Fruit fly (Drosophila melanogaster) whole organism, embryonic: Measurements from ENCODE around the gene CG13033.
A peak's percentile ranks its signal among the peaks of the same experiment; 100 is the strongest.

Source experiments
- Bdp1 ChIP-seq: fragments of 200-800 bp; sonication (Bioruptor generic); optimal IDR thresholded peaks from 3 replicates; lab custom pipeline; 2016; ENCODE audit warnings: missing biosample characterization, missing genetic modification characterization
- Bteb2 ChIP-seq: fragments of 200-800 bp; sonication (Bioruptor generic); optimal IDR thresholded peaks from 2 replicates; lab custom pipeline; 2016; ENCODE audit warnings: missing biosample characterization, missing genetic modification characterization
- CG10366 ChIP-seq: fragments of 200-800 bp; sonication (Bioruptor generic); IDR thresholded peaks from 2 replicates; pipeline ENCODE4 v1.3.6; 2022; ENCODE audit warnings: missing biosample characterization, missing genetic modification characterization
- CG11247 ChIP-seq: fragments of 200-800 bp; sonication (Bioruptor generic); IDR thresholded peaks from 2 replicates; pipeline ENCODE4 v1.3.6; 2022; ENCODE audit warnings: missing biosample characterization, missing genetic modification characterization
- CG14050 ChIP-seq: fragments of 200-800 bp; sonication (Bioruptor generic); IDR thresholded peaks from 3 replicates; pipeline ENCODE4 v1.3.6; 2022; ENCODE audit warnings: missing biosample characterization, missing genetic modification characterization
- CG14860 ChIP-seq: fragments of 200-800 bp; sonication (Bioruptor generic); IDR thresholded peaks from 3 replicates; pipeline ENCODE4 v1.3.6; 2022; ENCODE audit warnings: missing biosample characterization, missing genetic modification characterization; ENCODE audit not compliant: partially characterized antibody
- CG14965 ChIP-seq: fragments of 200-800 bp; sonication (Bioruptor generic); optimal IDR thresholded peaks from 2 replicates; lab custom pipeline; 2016; ENCODE audit warnings: missing biosample characterization, missing genetic modification characterization, borderline replicate concordance
- CG15601 ChIP-seq: fragments of 200-800 bp; sonication (Bioruptor generic); optimal IDR thresholded peaks from 3 replicates; lab custom pipeline; 2019; ENCODE audit warnings: missing biosample characterization, mild to moderate bottlenecking, missing genetic modification characterization, moderate library complexity
- CG1603 ChIP-seq: fragments of 200-800 bp; sonication (Bioruptor generic); optimal IDR thresholded peaks from 2 replicates; lab custom pipeline; 2019; ENCODE audit warnings: missing biosample characterization, mild to moderate bottlenecking, missing genetic modification characterization, moderate library complexity
- CG1792 ChIP-seq: fragments of 200-800 bp; sonication (Bioruptor generic); optimal IDR thresholded peaks from 2 replicates; lab custom pipeline; 2016; ENCODE audit warnings: missing biosample characterization, missing genetic modification characterization
- CG1832 ChIP-seq: fragments of 200-800 bp; sonication (Bioruptor generic); optimal IDR thresholded peaks from 2 replicates; lab custom pipeline; 2017; ENCODE audit warnings: missing biosample characterization, mild to moderate bottlenecking, missing genetic modification characterization, inconsistent platforms
- CG30020 ChIP-seq: fragments of 200-800 bp; optimal IDR thresholded peaks from 2 replicates; lab custom pipeline; 2019; ENCODE audit warnings: missing biosample characterization, mild to moderate bottlenecking, missing genetic modification characterization, moderate library complexity
- CG31365 ChIP-seq: fragments of 200-800 bp; sonication (Bioruptor generic); optimal IDR thresholded peaks from 2 replicates; lab custom pipeline; 2018; ENCODE audit warnings: missing biosample characterization, mild to moderate bottlenecking, missing genetic modification characterization
- CG31388 ChIP-seq: fragments of 200-800 bp; sonication (Bioruptor generic); optimal IDR thresholded peaks from 2 replicates; lab custom pipeline; 2016; ENCODE audit warnings: missing biosample characterization, missing genetic modification characterization
- CG31441 ChIP-seq: fragments of 200-800 bp; sonication (Bioruptor generic); IDR thresholded peaks from 2 replicates; pipeline ENCODE4 v1.3.6; 2022; ENCODE audit warnings: missing biosample characterization, missing genetic modification characterization
- CG3407 ChIP-seq: fragments of 200-800 bp; sonication (Bioruptor generic); optimal IDR thresholded peaks from 2 replicates; lab custom pipeline; 2018; ENCODE audit warnings: missing biosample characterization, mild to moderate bottlenecking, missing genetic modification characterization
- CG34422 ChIP-seq: fragments of 200-800 bp; sonication (Bioruptor generic); IDR thresholded peaks from 3 replicates; pipeline ENCODE4 v1.3.6; 2022; ENCODE audit warnings: missing biosample characterization, missing genetic modification characterization
- CG4854 ChIP-seq: fragments of 200-800 bp; sonication (Bioruptor generic); optimal IDR thresholded peaks from 2 replicates; lab custom pipeline; 2016; ENCODE audit warnings: missing biosample characterization, missing genetic modification characterization, inconsistent platforms
- CG6813 ChIP-seq: fragments of 200-800 bp; sonication (Bioruptor generic); optimal IDR thresholded peaks from 2 replicates; lab custom pipeline; 2017; ENCODE audit warnings: missing biosample characterization, missing genetic modification characterization, mild to moderate bottlenecking, moderate library complexity, missing genetic modification reagents
- CG8290 ChIP-seq, 3 experiments: fragments of 200-800 bp; sonication (Bioruptor generic); optimal IDR thresholded peaks; 2 replicates each; lab custom pipeline; 2016 to 2019; ENCODE audit warnings: missing biosample characterization in 3 of 3, missing genetic modification characterization in 3 of 3, mild to moderate bottlenecking in 2 of 3, moderate library complexity in 1 of 3
- CG8765 ChIP-seq: fragments of 200-800 bp; sonication (Bioruptor generic); IDR thresholded peaks from 2 replicates; pipeline ENCODE4 v1.3.6; 2022; ENCODE audit warnings: missing biosample characterization, missing genetic modification characterization
- CG8944 ChIP-seq: fragments of 200-800 bp; sonication (Bioruptor generic); optimal IDR thresholded peaks from 3 replicates; lab custom pipeline; 2016; ENCODE audit warnings: missing biosample characterization, missing genetic modification characterization
- Doc3 ChIP-seq: fragments of 200-800 bp; sonication (Bioruptor generic); IDR thresholded peaks from 3 replicates; pipeline ENCODE4 v1.3.6; 2022; ENCODE audit warnings: missing biosample characterization, missing genetic modification characterization; ENCODE audit not compliant: partially characterized antibody
- Hey ChIP-seq: fragments of 200-800 bp; sonication (Bioruptor generic); optimal IDR thresholded peaks from 3 replicates; lab custom pipeline; 2018; ENCODE audit warnings: missing biosample characterization, mild to moderate bottlenecking, missing genetic modification characterization
- Hmr ChIP-seq: fragments of 200-800 bp; sonication (Bioruptor generic); optimal IDR thresholded peaks from 3 replicates; lab custom pipeline; 2017; ENCODE audit warnings: mild to moderate bottlenecking, missing biosample characterization, missing genetic modification reagents, missing genetic modification characterization
- Jarid2 ChIP-seq: fragments of 200-800 bp; sonication (Bioruptor generic); optimal IDR thresholded peaks from 3 replicates; lab custom pipeline; 2017; ENCODE audit warnings: mild to moderate bottlenecking, missing biosample characterization, missing genetic modification reagents, missing genetic modification characterization
- MESR4 ChIP-seq: fragments of 200-800 bp; sonication (Bioruptor generic); optimal IDR thresholded peaks from 2 replicates; lab custom pipeline; 2018; ENCODE audit warnings: missing biosample characterization, mild to moderate bottlenecking, missing genetic modification characterization, moderate library complexity
- Mrtf ChIP-seq: fragments of 200-800 bp; sonication (Bioruptor generic); IDR thresholded peaks from 3 replicates; pipeline ENCODE4 v1.3.6; 2022; ENCODE audit warnings: missing biosample characterization, missing genetic modification characterization
- NK7.1 ChIP-seq: fragments of 200-800 bp; sonication (Bioruptor generic); optimal IDR thresholded peaks from 3 replicates; lab custom pipeline; 2016; ENCODE audit warnings: missing biosample characterization, missing genetic modification characterization
- Opbp ChIP-seq: fragments of 200-800 bp; sonication (Bioruptor generic); IDR thresholded peaks from 3 replicates; pipeline ENCODE4 v1.3.6; 2022; ENCODE audit warnings: missing biosample characterization, missing genetic modification characterization; ENCODE audit not compliant: partially characterized antibody
- Optix ChIP-seq: fragments of 200-800 bp; sonication (Bioruptor generic); IDR thresholded peaks from 3 replicates; pipeline ENCODE4 v1.3.6; 2022; ENCODE audit warnings: missing biosample characterization, missing genetic modification characterization
- ap ChIP-seq: fragments of 200-800 bp; sonication (Bioruptor generic); IDR thresholded peaks from 2 replicates; pipeline ENCODE4 v1.3.6; 2022; ENCODE audit warnings: missing biosample characterization, missing genetic modification characterization
- ara ChIP-seq: fragments of 200-800 bp; sonication (Bioruptor generic); IDR thresholded peaks from 2 replicates; pipeline ENCODE4 v1.3.6; 2022; ENCODE audit warnings: missing biosample characterization, missing genetic modification characterization
- ase ChIP-seq: fragments of 200-800 bp; sonication (Bioruptor generic); IDR thresholded peaks from 3 replicates; pipeline ENCODE4 v1.3.6; 2022; ENCODE audit warnings: missing biosample characterization, missing genetic modification characterization
- bsh ChIP-seq, 2 experiments: fragments of 200-800 bp; sonication (Bioruptor generic); optimal IDR thresholded peaks; 2 replicates each; lab custom pipeline; 2017 to 2018; ENCODE audit warnings: mild to moderate bottlenecking in 2 of 2, missing biosample characterization in 2 of 2, missing genetic modification characterization in 2 of 2, moderate library complexity in 1 of 2
- caup ChIP-seq: fragments of 200-800 bp; sonication (Bioruptor generic); optimal IDR thresholded peaks from 3 replicates; lab custom pipeline; 2017; ENCODE audit warnings: missing biosample characterization, mild to moderate bottlenecking, missing genetic modification characterization, moderate library complexity; ENCODE audit not compliant: severe bottlenecking
- croc ChIP-seq: fragments of 200-800 bp; sonication (Bioruptor generic); conservative IDR thresholded peaks from 3 replicates; pipeline ENCODE4 v1.3.6; 2022; ENCODE audit warnings: missing biosample characterization, missing genetic modification characterization
- cwo ChIP-seq: fragments of 200-800 bp; sonication (Bioruptor generic); optimal IDR thresholded peaks from 3 replicates; lab custom pipeline; 2017; ENCODE audit warnings: missing biosample characterization, missing genetic modification characterization, mild to moderate bottlenecking, moderate library complexity, missing genetic modification reagents
- dimm ChIP-seq: fragments of 200-800 bp; sonication (Bioruptor generic); IDR thresholded peaks from 2 replicates; pipeline ENCODE4 v1.3.6; 2022; ENCODE audit warnings: missing biosample characterization, missing genetic modification characterization
- dm ChIP-seq: fragments of 200-800 bp; sonication (Bioruptor generic); optimal IDR thresholded peaks from 3 replicates; lab custom pipeline; 2016; ENCODE audit warnings: missing biosample characterization, missing genetic modification characterization
- eve ChIP-seq, 2 experiments: fragments of >200 bp; optimal IDR thresholded peaks; 2 replicates each; lab custom pipeline; 2017; ENCODE audit warnings: missing biosample characterization in 2 of 2, missing genetic modification characterization in 2 of 2
- hb ChIP-seq: fragments of 200-800 bp; sonication (Bioruptor generic); IDR thresholded peaks from 3 replicates; pipeline ENCODE4 v1.3.6; 2022; ENCODE audit warnings: missing biosample characterization, missing genetic modification characterization; ENCODE audit not compliant: partially characterized antibody
- jing ChIP-seq: fragments of 200-800 bp; sonication (Bioruptor generic); optimal IDR thresholded peaks from 2 replicates; lab custom pipeline; 2018; ENCODE audit warnings: missing biosample characterization, mild to moderate bottlenecking, missing genetic modification characterization
- klu ChIP-seq: fragments of 200-800 bp; sonication (Bioruptor generic); IDR thresholded peaks from 2 replicates; pipeline ENCODE4 v1.3.6; 2022; ENCODE audit warnings: missing biosample characterization, missing genetic modification characterization
- lab ChIP-seq: fragments of 200-800 bp; sonication (Bioruptor generic); optimal IDR thresholded peaks from 3 replicates; lab custom pipeline; 2017; ENCODE audit warnings: missing biosample characterization, missing genetic modification characterization, mild to moderate bottlenecking, moderate library complexity, missing genetic modification reagents
- otp ChIP-seq: fragments of 200-800 bp; sonication (Bioruptor generic); IDR thresholded peaks from 3 replicates; pipeline ENCODE4, ENCODE4 v1.3.6; 2022; ENCODE audit warnings: missing biosample characterization, missing genetic modification characterization
- pita ChIP-seq: fragments of 200-800 bp; sonication (Bioruptor generic); optimal IDR thresholded peaks from 2 replicates; lab custom pipeline; 2017; ENCODE audit warnings: missing biosample characterization, mild to moderate bottlenecking, missing genetic modification characterization
- tin ChIP-seq: fragments of 200-800 bp; sonication (Bioruptor generic); optimal IDR thresholded peaks from 3 replicates; lab custom pipeline; 2016; ENCODE audit warnings: missing biosample characterization, missing genetic modification characterization
- wdn ChIP-seq: fragments of 200-800 bp; sonication (Bioruptor generic); IDR thresholded peaks from 2 replicates; pipeline ENCODE4 v1.3.6; 2022; ENCODE audit warnings: missing biosample characterization, missing genetic modification characterization
- wek ChIP-seq: fragments of 200-800 bp; sonication (Bioruptor generic); optimal IDR thresholded peaks from 3 replicates; lab custom pipeline; 2018; ENCODE audit warnings: missing biosample characterization, mild to moderate bottlenecking, missing genetic modification characterization, moderate library complexity

Gene CG13033

DNA sequence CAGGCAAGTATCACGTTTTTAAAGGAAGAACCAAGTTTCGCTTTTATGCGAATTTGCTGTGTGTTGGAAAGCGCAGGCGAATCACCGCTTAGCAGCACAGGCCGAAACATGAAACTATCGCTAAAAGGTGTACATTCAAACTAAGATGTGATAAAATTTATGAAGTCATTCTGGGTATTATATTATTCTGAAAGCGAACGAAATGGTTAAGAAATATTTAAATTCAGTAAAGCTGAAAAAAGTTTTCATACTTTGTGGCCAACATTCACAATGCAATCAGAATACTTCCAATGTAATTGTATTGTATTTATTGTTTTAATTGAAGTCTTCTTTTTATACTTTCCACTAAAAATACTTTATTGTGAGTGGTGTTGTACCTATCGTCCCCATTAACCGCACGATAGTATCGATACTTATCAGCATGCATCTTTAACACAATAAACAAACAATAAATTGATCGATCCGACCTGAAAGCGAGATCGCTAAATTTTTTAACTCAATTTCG is 35.8 kb upstream of the CG13033 start, which contains the start of gene Smn (continued):
- TF ChIP-seq Mrtf (GFP tag; lab: Robert Waterston, UW), result no peak
- TF ChIP-seq tin (GFP tag; lab: Kevin White, UChicago), result peak; percentile 44
- peak; percentile 2 for TF ChIP-seq dm (GFP tag; lab: Kevin White, UChicago)
- peak; percentile 22 for TF ChIP-seq CG8944 (GFP tag; lab: Kevin White, UChicago)
- peak; percentile 68 for TF ChIP-seq CG8290 (GFP tag; optimal IDR thresholded peaks at IDR 0.05; lab: Kevin White, UChicago)
- peak; percentile 13 to 67 for TF ChIP-seq CG8290 (tag; optimal IDR thresholded peaks at IDR 0.05; lab: Kevin White, UChicago)
- peak in 1 of 2 experiments; percentile 30 for TF ChIP-seq bsh (GFP tag; optimal IDR thresholded peaks at IDR 0.05; lab: Kevin White, UChicago)
- no peak for TF ChIP-seq CG14965
- peak; percentile 51 for TF ChIP-seq Hmr (GFP tag; lab: Kevin White, UChicago)
- no peak for TF ChIP-seq Optix (GFP tag; lab: Robert Waterston, UW)
- TF ChIP-seq Hey, result no peak
- TF ChIP-seq hb, result peak; percentile 83
- TF ChIP-seq wek (GFP tag; lab: Kevin White, UChicago), result no peak
- no peak for TF ChIP-seq Jarid2 (GFP tag; lab: Kevin White, UChicago)
- peak; percentile 18 for TF ChIP-seq CG1603 (tag; lab: Kevin White, UChicago)
- no peak for TF ChIP-seq CG6813 (GFP tag; lab: Kevin White, UChicago)
- TF ChIP-seq CG31441 (GFP tag; lab: Robert Waterston, UW), result peak; percentile 53; the same call in 1 of the 2 replicates
- no peak for TF ChIP-seq pita (GFP tag; lab: Kevin White, UChicago)
- peak; percentile 22 for TF ChIP-seq Bdp1
- no peak for TF ChIP-seq CG31365
- no peak for TF ChIP-seq CG8765 (GFP tag; lab: Robert Waterston, UW)
- TF ChIP-seq eve (GFP tag; optimal IDR thresholded peaks at IDR 0.05; lab: Kevin White, UChicago), result no peak
- no peak for TF ChIP-seq CG1832 (GFP tag; lab: Kevin White, UChicago)
- TF ChIP-seq CG15601 (tag; lab: Kevin White, UChicago), result peak; percentile 19
- TF ChIP-seq CG30020, result peak; percentile 31
- no peak for TF ChIP-seq jing (GFP tag; lab: Kevin White, UChicago)
- TF ChIP-seq Doc3 (GFP tag; lab: Robert Waterston, UW), result peak; percentile 81
- no peak for TF ChIP-seq klu
- TF ChIP-seq ap (GFP tag; lab: Robert Waterston, UW), result no peak
- no peak for TF ChIP-seq NK7.1
- TF ChIP-seq MESR4 (GFP tag; lab: Kevin White, UChicago), result no peak
- no peak for TF ChIP-seq caup
- no peak for TF ChIP-seq ase (GFP tag; lab: Robert Waterston, UW)
- TF ChIP-seq Bteb2 (GFP tag; lab: Kevin White, UChicago), result peak; percentile 37
- peak; percentile 20 for TF ChIP-seq cwo (GFP tag; lab: Kevin White, UChicago)
- TF ChIP-seq CG34422 (GFP tag; lab: Robert Waterston, UW), result no peak
- peak; percentile 3 for TF ChIP-seq CG1792 (GFP tag; lab: Kevin White, UChicago)
- TF ChIP-seq CG14860 (GFP tag; lab: Robert Waterston, UW), result peak; percentile 84
- no peak for TF ChIP-seq croc (GFP tag; lab: Robert Waterston, UW)
- TF ChIP-seq CG10366 (GFP tag; lab: Robert Waterston, UW), result no peak
- peak; percentile 53 for TF ChIP-seq lab (GFP tag; lab: Kevin White, UChicago)
- TF ChIP-seq CG3407, result peak; percentile 34
- no peak for TF ChIP-seq CG4854
- no peak for TF ChIP-seq dimm (GFP tag; lab: Robert Waterston, UW)
- no peak for TF ChIP-seq CG11247 (GFP tag; lab: Robert Waterston, UW)
- no peak for TF ChIP-seq CG31388 (GFP tag; lab: Kevin White, UChicago)
- peak; percentile 78; the same call in 2 of the 3 replicates for TF ChIP-seq Opbp (GFP tag; lab: Robert Waterston, UW)
- no peak for TF ChIP-seq CG14050 (GFP tag; lab: Robert Waterston, UW)
- TF ChIP-seq ara, result no peak
- TF ChIP-seq otp (GFP tag; lab: Robert Waterston, UW), result no peak
- TF ChIP-seq wdn (GFP tag; lab: Robert Waterston, UW), result no peak
